Worm (Caenorhabditis elegans): ENCODE measurements around the gene clc-17.

DNA sequence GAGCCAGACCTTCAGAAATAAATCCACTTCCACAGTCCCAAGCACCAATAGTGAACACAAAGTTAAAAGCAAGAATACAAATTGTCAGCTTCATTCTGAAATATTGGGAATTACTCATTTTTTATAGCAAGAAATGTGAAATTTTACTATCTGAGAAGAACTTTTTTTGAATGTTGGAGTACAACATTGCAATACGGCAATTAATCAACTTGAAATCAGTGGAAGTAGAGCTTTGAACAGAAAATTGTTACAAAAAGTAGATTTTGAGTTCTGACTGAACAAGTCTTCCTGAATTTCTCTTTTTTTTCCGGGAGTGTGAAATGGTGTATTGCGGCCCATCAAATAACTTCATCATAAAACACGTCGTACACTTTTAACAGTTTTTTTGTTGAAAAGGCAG is 29.0 kb upstream of the clc-17 start, which contains the start of gene W04G3.10:
- TF ChIP-seq ama-1 (optimal IDR thresholded peaks at IDR 0.05) (no peak), ama-1 (GFP tag; optimal IDR thresholded peaks at IDR 0.05) (no peak), hmg-1.2 (GFP tag; IDR thresholded peaks at IDR 0.05) (no peak), Y53G8AR.9 (GFP tag; conservative IDR thresholded peaks at IDR 0.05) (no peak)
